Fruit fly (Drosophila melanogaster) whole organism, embryonic: ENCODE measurements around the gene Pink1.

Source experiments
- ATbp ChIP-seq: fragments of 200-800 bp; sonication (Bioruptor generic); optimal IDR thresholded peaks from 2 replicates; lab custom pipeline; 2017; ENCODE audit warnings: missing biosample characterization, mild to moderate bottlenecking, missing genetic modification characterization, missing genetic modification reagents
- Asciz ChIP-seq: fragments of 200-800 bp; sonication (Bioruptor generic); optimal IDR thresholded peaks from 2 replicates; lab custom pipeline; 2017; ENCODE audit warnings: missing biosample characterization, mild to moderate bottlenecking, missing genetic modification characterization, missing genetic modification reagents
- Awh ChIP-seq: fragments of 200-800 bp; sonication (Bioruptor generic); IDR thresholded peaks from 2 replicates; pipeline ENCODE4, ENCODE4 v1.3.6; 2022; ENCODE audit warnings: missing biosample characterization, missing genetic modification characterization
- Bdp1 ChIP-seq: fragments of 200-800 bp; sonication (Bioruptor generic); optimal IDR thresholded peaks from 3 replicates; lab custom pipeline; 2016; ENCODE audit warnings: missing biosample characterization, missing genetic modification characterization
- CG10431 ChIP-seq: fragments of 200-800 bp; sonication (Bioruptor generic); optimal IDR thresholded peaks from 3 replicates; lab custom pipeline; 2018; ENCODE audit warnings: missing biosample characterization, mild to moderate bottlenecking, missing genetic modification characterization
- CG11695 ChIP-seq: fragments of 200-800 bp; sonication (Bioruptor generic); IDR thresholded peaks from 3 replicates; pipeline ENCODE4 v1.3.6; 2022; ENCODE audit warnings: missing biosample characterization, missing genetic modification characterization
- CG12104 ChIP-seq: fragments of 200-800 bp; sonication (Bioruptor generic); optimal IDR thresholded peaks from 3 replicates; lab custom pipeline; 2016; ENCODE audit warnings: missing biosample characterization, missing genetic modification characterization
- CG13775 ChIP-seq: fragments of 200-800 bp; sonication (Bioruptor generic); optimal IDR thresholded peaks from 3 replicates; lab custom pipeline; 2017; ENCODE audit warnings: missing biosample characterization, mild to moderate bottlenecking, missing genetic modification characterization
- CG14441 ChIP-seq: fragments of 200-800 bp; sonication (Bioruptor generic); IDR thresholded peaks from 2 replicates; pipeline ENCODE4 v1.3.6; 2022; ENCODE audit warnings: missing biosample characterization, missing genetic modification characterization
- CG15696 ChIP-seq: fragments of 200-800 bp; sonication (Bioruptor generic); optimal IDR thresholded peaks from 2 replicates; lab custom pipeline; 2019; ENCODE audit warnings: missing biosample characterization, mild to moderate bottlenecking, missing genetic modification characterization, moderate library complexity
- CG17328 ChIP-seq: fragments of 200-800 bp; sonication (Bioruptor generic); IDR thresholded peaks from 2 replicates; pipeline ENCODE4 v1.3.6; 2022; ENCODE audit warnings: missing biosample characterization, missing genetic modification characterization
- CG2199 ChIP-seq: fragments of 200-800 bp; sonication (Bioruptor generic); IDR thresholded peaks from 3 replicates; pipeline ENCODE4 v1.3.6; 2022; ENCODE audit warnings: missing biosample characterization, missing genetic modification characterization
- CG31365 ChIP-seq: fragments of 200-800 bp; sonication (Bioruptor generic); optimal IDR thresholded peaks from 2 replicates; lab custom pipeline; 2018; ENCODE audit warnings: missing biosample characterization, mild to moderate bottlenecking, missing genetic modification characterization
- CG3407 ChIP-seq: fragments of 200-800 bp; sonication (Bioruptor generic); optimal IDR thresholded peaks from 2 replicates; lab custom pipeline; 2018; ENCODE audit warnings: missing biosample characterization, mild to moderate bottlenecking, missing genetic modification characterization
- CG4617 ChIP-seq: fragments of 200-800 bp; sonication (Bioruptor generic); optimal IDR thresholded peaks from 3 replicates; lab custom pipeline; 2016; ENCODE audit warnings: missing biosample characterization, missing genetic modification characterization, borderline replicate concordance
- CG4730 ChIP-seq: fragments of 200-800 bp; sonication (Bioruptor generic); IDR thresholded peaks from 2 replicates; pipeline ENCODE4 v1.3.6; 2022; ENCODE audit warnings: missing biosample characterization, missing genetic modification characterization
- CG7271 ChIP-seq: fragments of 200-800 bp; sonication (Bioruptor generic); optimal IDR thresholded peaks from 2 replicates; lab custom pipeline; 2018; ENCODE audit warnings: missing biosample characterization, mild to moderate bottlenecking, missing genetic modification characterization, moderate library complexity
- CG7745 ChIP-seq: fragments of 200-800 bp; sonication (Bioruptor generic); optimal IDR thresholded peaks from 2 replicates; lab custom pipeline; 2018; ENCODE audit warnings: missing biosample characterization, mild to moderate bottlenecking, missing genetic modification characterization, moderate library complexity
- CG7839 ChIP-seq: fragments of 200-800 bp; sonication (Bioruptor generic); optimal IDR thresholded peaks from 3 replicates; lab custom pipeline; 2018; ENCODE audit warnings: missing biosample characterization, mild to moderate bottlenecking, missing genetic modification characterization, moderate library complexity
- CG9215 ChIP-seq: fragments of 200-800 bp; sonication (Bioruptor generic); IDR thresholded peaks from 2 replicates; pipeline ENCODE4 v1.3.6; 2022; ENCODE audit warnings: missing biosample characterization, missing genetic modification characterization
- Dp ChIP-seq: fragments of 200-800 bp; sonication (Bioruptor generic); optimal IDR thresholded peaks from 2 replicates; lab custom pipeline; 2018; ENCODE audit warnings: missing biosample characterization, mild to moderate bottlenecking, missing genetic modification characterization, moderate library complexity
- H15 ChIP-seq: fragments of 200-800 bp; sonication (Bioruptor generic); IDR thresholded peaks from 3 replicates; pipeline ENCODE4 v1.3.6; 2022; ENCODE audit warnings: missing biosample characterization, missing genetic modification characterization
- H2.0 ChIP-seq: fragments of 200-800 bp; sonication (Bioruptor generic); IDR thresholded peaks from 2 replicates; pipeline ENCODE4 v1.3.6; 2022; ENCODE audit warnings: missing biosample characterization, missing genetic modification characterization
- HHEX ChIP-seq: fragments of 200-800 bp; sonication (Bioruptor generic); optimal IDR thresholded peaks from 3 replicates; lab custom pipeline; 2017; ENCODE audit warnings: missing biosample characterization, mild to moderate bottlenecking, missing genetic modification characterization, missing genetic modification reagents
- HLH54F ChIP-seq: fragments of 200-800 bp; sonication (Bioruptor generic); optimal IDR thresholded peaks from 3 replicates; lab custom pipeline; 2016; ENCODE audit warnings: missing biosample characterization, missing genetic modification characterization
- Hr78 ChIP-seq, 2 experiments: fragments of 200-800 bp in 1 of 2; fragments of >200 bp in 1 of 2; sonication (Bioruptor generic) in 1 of 2; optimal IDR thresholded peaks; 2 replicates each; lab custom pipeline; 2017 to 2019; ENCODE audit warnings: missing biosample characterization in 2 of 2, missing genetic modification characterization in 2 of 2, mild to moderate bottlenecking in 1 of 2, moderate library complexity in 1 of 2
- Hsf ChIP-seq: fragments of 200-800 bp; sonication (Bioruptor generic); optimal IDR thresholded peaks from 3 replicates; lab custom pipeline; 2016; ENCODE audit warnings: missing biosample characterization, missing genetic modification characterization
- Mad ChIP-seq: fragments of 200-800 bp; sonication (Bioruptor generic); optimal IDR thresholded peaks from 2 replicates; lab custom pipeline; 2016; ENCODE audit warnings: missing biosample characterization, missing genetic modification characterization
- Mes4 ChIP-seq: fragments of 200-800 bp; sonication (Bioruptor generic); optimal IDR thresholded peaks from 2 replicates; lab custom pipeline; 2016; ENCODE audit warnings: missing biosample characterization, missing genetic modification characterization
- PHDP ChIP-seq: fragments of 200-800 bp; sonication (Bioruptor generic); optimal IDR thresholded peaks from 3 replicates; lab custom pipeline; 2018; ENCODE audit warnings: missing biosample characterization, mild to moderate bottlenecking, missing genetic modification characterization, moderate library complexity
- Ravus ChIP-seq: fragments of 200-800 bp; sonication (Bioruptor generic); IDR thresholded peaks from 2 replicates; pipeline ENCODE4 v1.3.6; 2022; ENCODE audit warnings: missing biosample characterization, missing genetic modification characterization
- Side ChIP-seq: fragments of 200-800 bp; sonication (Bioruptor generic); optimal IDR thresholded peaks from 2 replicates; lab custom pipeline; 2016; ENCODE audit warnings: missing biosample characterization, missing genetic modification characterization
- Six4 ChIP-seq: fragments of 200-800 bp; sonication (Bioruptor generic); optimal IDR thresholded peaks from 2 replicates; lab custom pipeline; 2016; ENCODE audit warnings: missing biosample characterization, missing genetic modification characterization
- Sox102F ChIP-seq: fragments of 200-800 bp; sonication (Bioruptor generic); optimal IDR thresholded peaks from 2 replicates; lab custom pipeline; 2018; ENCODE audit warnings: missing biosample characterization, mild to moderate bottlenecking, missing genetic modification characterization, moderate library complexity
- Sry-δ ChIP-seq: fragments of 200-800 bp; sonication (Bioruptor generic); optimal IDR thresholded peaks from 2 replicates; lab custom pipeline; 2016; ENCODE audit warnings: missing biosample characterization, missing genetic modification characterization
- ab ChIP-seq: fragments of 200-800 bp; sonication (Bioruptor generic); optimal IDR thresholded peaks from 2 replicates; lab custom pipeline; 2016; ENCODE audit warnings: missing biosample characterization, missing genetic modification characterization
- bab2 ChIP-seq: fragments of 200-800 bp; sonication (Bioruptor generic); optimal IDR thresholded peaks from 2 replicates; lab custom pipeline; 2016; ENCODE audit warnings: missing biosample characterization, missing genetic modification characterization
- bsh ChIP-seq, 2 experiments: fragments of 200-800 bp; sonication (Bioruptor generic); optimal IDR thresholded peaks; 2 replicates each; lab custom pipeline; 2017 to 2018; ENCODE audit warnings: mild to moderate bottlenecking in 2 of 2, missing biosample characterization in 2 of 2, missing genetic modification characterization in 2 of 2, moderate library complexity in 1 of 2
- gem ChIP-seq: fragments of 200-800 bp; sonication (Bioruptor generic); optimal IDR thresholded peaks from 2 replicates; lab custom pipeline; 2019; ENCODE audit warnings: missing biosample characterization, mild to moderate bottlenecking, missing genetic modification characterization, moderate library complexity
- klu ChIP-seq: fragments of 200-800 bp; sonication (Bioruptor generic); IDR thresholded peaks from 2 replicates; pipeline ENCODE4 v1.3.6; 2022; ENCODE audit warnings: missing biosample characterization, missing genetic modification characterization
- lmd ChIP-seq: fragments of 200-800 bp; sonication (Bioruptor generic); IDR thresholded peaks from 2 replicates; pipeline ENCODE4 v1.3.6; 2022; ENCODE audit warnings: missing biosample characterization, missing genetic modification characterization
- peb ChIP-seq: fragments of 200-800 bp; sonication (Bioruptor generic); IDR thresholded peaks from 2 replicates; pipeline ENCODE4 v1.3.6; 2022; ENCODE audit warnings: missing biosample characterization, missing genetic modification characterization
- pfk ChIP-seq: fragments of 200-800 bp; sonication (Bioruptor generic); optimal IDR thresholded peaks from 2 replicates; lab custom pipeline; 2018; ENCODE audit warnings: missing biosample characterization, mild to moderate bottlenecking, missing genetic modification characterization, moderate library complexity
- ranshi ChIP-seq: fragments of 200-800 bp; sonication (Bioruptor generic); IDR thresholded peaks from 2 replicates; pipeline ENCODE4 v1.3.6; 2022; ENCODE audit warnings: missing biosample characterization, missing genetic modification characterization
- rib ChIP-seq: fragments of 200-800 bp; sonication (Bioruptor generic); IDR thresholded peaks from 2 replicates; pipeline ENCODE4 v1.3.6; 2022; ENCODE audit warnings: missing biosample characterization, missing genetic modification characterization
- sna ChIP-seq: fragments of 200-800 bp; sonication (Bioruptor generic); IDR thresholded peaks from 2 replicates; pipeline ENCODE4 v1.3.6; 2022; ENCODE audit warnings: missing biosample characterization, missing genetic modification characterization; ENCODE audit not compliant: partially characterized antibody
- tap ChIP-seq: fragments of 200-800 bp; optimal IDR thresholded peaks from 3 replicates; lab custom pipeline; 2019; ENCODE audit warnings: missing biosample characterization, mild to moderate bottlenecking, missing genetic modification characterization, moderate library complexity
- twi ChIP-seq: fragments of 200-800 bp; optimal IDR thresholded peaks from 2 replicates; lab custom pipeline; 2019; ENCODE audit warnings: missing biosample characterization, mild to moderate bottlenecking, missing genetic modification characterization, moderate library complexity
- tx ChIP-seq: fragments of 200-800 bp; sonication (Bioruptor generic); optimal IDR thresholded peaks from 2 replicates; lab custom pipeline; 2016; ENCODE audit warnings: missing biosample characterization, missing genetic modification characterization
- vvl ChIP-seq: fragments of 200-800 bp; sonication (Bioruptor generic); IDR thresholded peaks from 2 replicates; pipeline ENCODE4 v1.3.6; 2022; ENCODE audit warnings: missing biosample characterization, missing genetic modification characterization
- zfh1 ChIP-seq: fragments of 200-800 bp; sonication (Bioruptor generic); IDR thresholded peaks from 3 replicates; pipeline ENCODE4 v1.3.6; 2022; ENCODE audit warnings: missing biosample characterization, missing genetic modification characterization

Pink1 gene

DNA sequence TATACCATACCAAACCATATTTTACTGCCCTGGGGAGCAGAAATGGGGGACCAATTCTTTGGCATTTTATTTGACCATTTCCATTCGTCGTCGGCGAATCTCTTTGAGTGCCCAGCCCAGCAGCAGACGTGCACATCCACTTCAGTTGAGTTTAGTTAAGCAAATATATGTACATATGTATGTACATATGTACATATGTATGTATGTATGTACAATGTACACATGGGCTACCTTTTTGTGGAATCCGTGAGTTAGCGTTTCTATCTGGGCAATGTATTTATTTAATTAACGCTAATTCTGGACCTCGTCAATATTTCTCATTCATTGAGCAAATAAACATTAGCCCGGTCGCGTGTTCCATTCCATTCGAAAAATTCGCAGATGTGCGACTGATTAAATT lies 36.4 kb downstream of the Pink1 start (continued):
- TF ChIP-seq ATbp (GFP tag; lab: Kevin White, UChicago) (peak; percentile 52), Sox102F (GFP tag; lab: Kevin White, UChicago) (no peak), lmd (no peak), rib (no peak; the same call in 1 of the 2 replicates), H2.0 (no peak), Dp (GFP tag; lab: Kevin White, UChicago) (no peak), HLH54F (GFP tag; lab: Kevin White, UChicago) (no peak), CG3407 (no peak), Mad (GFP tag; lab: Kevin White, UChicago) (no peak), CG11695 (GFP tag; lab: Robert Waterston, UW) (0 out of 3 replicates have a peak, but pooled peaks have one; percentile 30), CG7745 (tag; lab: Kevin White, UChicago) (no peak), klu (GFP tag; lab: Robert Waterston, UW) (no peak), tap (no peak), Mes4 (GFP tag; lab: Kevin White, UChicago) (no peak), Hsf (GFP tag; lab: Kevin White, UChicago) (no peak), pfk (GFP tag; lab: Kevin White, UChicago) (peak; percentile 31), H15 (GFP tag; lab: Robert Waterston, UW) (no peak), Ravus (no peak), Hr78 (GFP tag; optimal IDR thresholded peaks at IDR 0.05; lab: Kevin White, UChicago) (no peak), bsh (GFP tag; optimal IDR thresholded peaks at IDR 0.05; lab: Kevin White, UChicago) (peak in 1 of 2 experiments; percentile 30), CG15696 (tag; lab: Kevin White, UChicago) (peak; percentile 18), PHDP (tag; lab: Kevin White, UChicago) (peak; percentile 5), gem (no peak), tx (GFP tag; lab: Kevin White, UChicago) (no peak), CG10431 (no peak), CG2199 (GFP tag; lab: Robert Waterston, UW) (no peak), Asciz (peak; percentile 38), CG7839 (no peak), peb (no peak), sna (GFP tag; lab: Robert Waterston, UW) (no peak), Side (no peak), Six4 (GFP tag; lab: Kevin White, UChicago) (no peak), Sry-δ (no peak), CG13775 (GFP tag; lab: Kevin White, UChicago) (no peak), bab2 (peak; percentile 26), zfh1 (GFP tag; lab: Robert Waterston, UW) (0 out of 3 replicates have a peak, but pooled peaks have one; percentile 33), CG12104 (GFP tag; lab: Kevin White, UChicago) (peak; percentile 9), vvl (peak; percentile 29; the same call in 1 of the 2 replicates), Bdp1 (peak; percentile 4), HHEX (GFP tag; lab: Kevin White, UChicago) (peak; percentile 6), twi (tag; lab: Kevin White, UChicago) (no peak), CG7271 (tag; lab: Kevin White, UChicago) (no peak), CG17328 (GFP tag; lab: Robert Waterston, UW) (no peak), Awh (GFP tag; lab: Robert Waterston, UW) (peak; percentile 51; the same call in 1 of the 2 replicates), CG4730 (GFP tag; lab: Robert Waterston, UW) (no peak), CG9215 (GFP tag; lab: Robert Waterston, UW) (no peak), CG31365 (tag; lab: Kevin White, UChicago) (no peak), CG4617 (GFP tag; lab: Kevin White, UChicago) (no peak), CG14441 (GFP tag; lab: Robert Waterston, UW) (peak; percentile 18; the same call in 1 of the 2 replicates), ab (GFP tag; lab: Kevin White, UChicago) (no peak), ranshi (GFP tag; lab: Robert Waterston, UW) (no peak; the same call in 1 of the 2 replicates)
